Worm (Caenorhabditis elegans): Measurements from ENCODE around the gene chil-4.

chil-4 gene

ce11 chrII:9880826-9881225 lies 25.3 kb upstream of the chil-4 start, which contains the start of gene C08H9.15:
C08H9.15 (plus strand) TSS chrII:9881193.
- TF ChIP-seq nhr-28 (tag; optimal IDR thresholded peaks at IDR 0.05), result peak; percentile 11
- TF ChIP-seq mep-1 (tag; optimal IDR thresholded peaks at IDR 0.05), result no peak

ce11 chrII:9879815-9880214 lies 24.3 kb upstream of the chil-4 start:
- no peak for TF ChIP-seq hif-1 (tag; optimal IDR thresholded peaks at IDR 0.05)
- TF ChIP-seq aha-1 (tag), result peak; percentile 73
- TF ChIP-seq unc-130 (GFP tag; optimal IDR thresholded peaks at IDR 0.05), result no peak
- peak in 1 of 2 experiments; percentile 8 for TF ChIP-seq unc-62 (GFP tag; optimal IDR thresholded peaks at IDR 0.05 in 1 of 2)
- no peak for TF ChIP-seq unc-62 (tag; optimal IDR thresholded peaks at IDR 0.05)

- TF ChIP-seq ceh-28 (tag; optimal IDR thresholded peaks at IDR 0.05) (no peak), dmd-8 (GFP tag; IDR thresholded peaks at IDR 0.05) (no peak), tag-97 (GFP tag; IDR thresholded peaks at IDR 0.05) (no peak), nhr-48 (tag; optimal IDR thresholded peaks at IDR 0.05) (no peak), attf-4 (tag; optimal IDR thresholded peaks at IDR 0.05) (no peak), Y75B8A.6 (GFP tag; IDR thresholded peaks at IDR 0.05) (no peak), unc-62 (GFP tag; optimal IDR thresholded peaks at IDR 0.05 in 1 of 2) (no peak), unc-62 (tag; optimal IDR thresholded peaks at IDR 0.05) (no peak), dpl-1 (GFP tag; optimal IDR thresholded peaks at IDR 0.05) (no peak), nhr-111 (GFP tag; optimal IDR thresholded peaks at IDR 0.05) (no peak), madf-9 (GFP tag; conservative IDR thresholded peaks at IDR 0.05) (no peak), saeg-2 (GFP tag; IDR thresholded peaks at IDR 0.05) (no peak), Y105C5A.15 (GFP tag; IDR thresholded peaks at IDR 0.05) (no peak), nhr-42 (GFP tag; IDR thresholded peaks at IDR 0.05) (no peak), nhr-41 (GFP tag; IDR thresholded peaks at IDR 0.05) (no peak), ztf-11 (tag; optimal IDR thresholded peaks at IDR 0.05) (no peak), nhr-77 (tag; optimal IDR thresholded peaks at IDR 0.05) (no peak), ces-1 (GFP tag; optimal IDR thresholded peaks at IDR 0.05) (no peak)
Observed at ce11 chrII:9874508-9875229, 19.1 kb upstream of the chil-4 start, which contains the start of the genes chil-2 and ctsa-3.2. chil-2 (minus strand) TSS chrII:9874608. ctsa-3.2 (plus strand) TSS chrII:9875179.

ce11 chrII:9872961-9873360 lies 17.4 kb upstream of the chil-4 start, which contains the start of gene chil-8:
chil-8 (minus strand) TSS chrII:9873061.
- no peak for TF ChIP-seq ceh-82 (tag; optimal IDR thresholded peaks at IDR 0.05)
- TF ChIP-seq aha-1 (tag), result peak; percentile 37

- no peak for TF ChIP-seq hmg-1.1 (GFP tag; IDR thresholded peaks at IDR 0.05)
- TF ChIP-seq unc-62 (GFP tag; optimal IDR thresholded peaks at IDR 0.05 in 1 of 2), result peak in 1 of 2 experiments; percentile 97
- TF ChIP-seq unc-62 (tag; optimal IDR thresholded peaks at IDR 0.05), result no peak
Observed at ce11 chrII:9871061-9871460, 15.5 kb upstream of the chil-4 start, which contains the start of gene chil-7. chil-7 (minus strand) TSS chrII:9871172.

- TF ChIP-seq vab-7 (GFP tag; IDR thresholded peaks at IDR 0.05), result no peak
- no peak for TF ChIP-seq lsy-2 (tag; optimal IDR thresholded peaks at IDR 0.05)
- TF ChIP-seq dmd-9 (GFP tag; IDR thresholded peaks at IDR 0.05), result no peak
- TF ChIP-seq skn-1 (tag; optimal IDR thresholded peaks at IDR 0.05), result no peak
- TF ChIP-seq duxl-1 (tag; optimal IDR thresholded peaks at IDR 0.05; ENCODE audit: poor library complexity), result no peak
- no peak for TF ChIP-seq sdz-12 (GFP tag; optimal IDR thresholded peaks at IDR 0.05)
- TF ChIP-seq jun-1 (tag; optimal IDR thresholded peaks at IDR 0.05), result no peak
- no peak for TF ChIP-seq gei-8 (GFP tag; optimal IDR thresholded peaks at IDR 0.05)
- no peak for TF ChIP-seq madf-9 (GFP tag; conservative IDR thresholded peaks at IDR 0.05)
- no peak for TF ChIP-seq T26A8.4 (GFP tag; IDR thresholded peaks at IDR 0.05)
- TF ChIP-seq attf-4 (tag; optimal IDR thresholded peaks at IDR 0.05), result no peak
- no peak for TF ChIP-seq F44E2.7 (GFP tag; IDR thresholded peaks at IDR 0.05)
- no peak for TF ChIP-seq dmd-8 (GFP tag; IDR thresholded peaks at IDR 0.05)
- TF ChIP-seq fkh-10 (GFP tag; optimal IDR thresholded peaks at IDR 0.05), result no peak
- no peak for TF ChIP-seq ceh-32 (tag; optimal IDR thresholded peaks at IDR 0.05; ENCODE audit: poor library complexity)
- no peak for TF ChIP-seq mes-2 (tag; optimal IDR thresholded peaks at IDR 0.05; ENCODE audit: poor library complexity, severe bottlenecking)
- no peak for TF ChIP-seq hlh-30 (tag; optimal IDR thresholded peaks at IDR 0.05; ENCODE audit: insufficient read depth)
- TF ChIP-seq ces-1 (GFP tag; optimal IDR thresholded peaks at IDR 0.05), result no peak
Observed at ce11 chrII:9868698-9869097, 13.2 kb upstream of the chil-4 start, which contains the start of gene old-1. old-1 (minus strand) TSS chrII:9868747.
